Worm (Caenorhabditis elegans) whole organism, midembryonic: Measurements from ENCODE around the gene Y22D7AL.4.

Source experiments
- T22C8.4 ChIP-seq: fragments of 200-800 bp; sonication (Bioruptor generic); IDR thresholded peaks from 2 replicates; pipeline ENCODE4 v1.3.6; 2022; ENCODE audit warnings: missing genetic modification characterization, missing compliant biosample characterization
- cog-1 ChIP-seq: sonication (generic microtip); optimal IDR thresholded peaks from 2 replicates; lab custom pipeline; 2016; ENCODE audit warnings: missing genetic modification characterization, missing compliant biosample characterization
- flt-1 ChIP-seq: fragments of 200-800 bp; sonication (Bioruptor generic); IDR thresholded peaks from 2 replicates; pipeline ENCODE4 v1.3.6; 2022; ENCODE audit warnings: missing genetic modification characterization, missing compliant biosample characterization
- klf-2 ChIP-seq: fragments of 200-800 bp; sonication (Bioruptor generic); conservative IDR thresholded peaks from 2 replicates; pipeline ENCODE4 v1.3.6; 2022; ENCODE audit warnings: missing genetic modification reagents, missing genetic modification characterization, missing compliant biosample characterization
- med-1 ChIP-seq: sonication (generic microtip); optimal IDR thresholded peaks from 2 replicates; lab custom pipeline; 2017; ENCODE audit warnings: missing genetic modification characterization, mild to moderate bottlenecking, missing compliant biosample characterization, antibody characterized with exemption, missing genetic modification reagents; ENCODE audit not compliant: insufficient read depth
- ref-1 ChIP-seq: fragments of 200-800 bp; sonication (Bioruptor generic); conservative IDR thresholded peaks from 2 replicates; pipeline ENCODE4 v1.3.6; 2022; ENCODE audit warnings: missing genetic modification reagents, missing genetic modification characterization, missing compliant biosample characterization
- tab-1 ChIP-seq: fragments of 200-800 bp; sonication (Bioruptor generic); IDR thresholded peaks from 2 replicates; pipeline ENCODE4 v1.3.6; 2022; ENCODE audit warnings: missing genetic modification characterization, missing compliant biosample characterization
- ztf-23 ChIP-seq: fragments of 200-800 bp; sonication (Bioruptor generic); IDR thresholded peaks from 2 replicates; pipeline ENCODE4 v1.3.6; 2022; ENCODE audit warnings: missing genetic modification reagents, missing genetic modification characterization, missing compliant biosample characterization
- ztf-29 ChIP-seq: fragments of 200-800 bp; sonication (Bioruptor generic); IDR thresholded peaks from 2 replicates; pipeline ENCODE4 v1.3.6; 2022; ENCODE audit warnings: missing genetic modification reagents, missing genetic modification characterization, missing compliant biosample characterization

- TF ChIP-seq klf-2 (GFP tag; lab: Robert Waterston, UW) = no peak
- TF ChIP-seq flt-1 (GFP tag; lab: Robert Waterston, UW) = no peak
- no peak for TF ChIP-seq ztf-23 (GFP tag; lab: Robert Waterston, UW)
- TF ChIP-seq ref-1 (GFP tag; lab: Robert Waterston, UW) = no peak
- peak; percentile 67 for TF ChIP-seq T22C8.4 (GFP tag; lab: Robert Waterston, UW)
- TF ChIP-seq tab-1 (GFP tag; lab: Robert Waterston, UW) = no peak
- no peak for TF ChIP-seq ztf-29
- no peak for TF ChIP-seq cog-1 (tag; lab: Kevin White, UChicago)
- no peak for TF ChIP-seq med-1 (GFP tag; lab: Kevin White, UChicago)
These were observed 36.6 kb downstream of the Y22D7AL.4 start for ce11 chrIII:1663056-1663455.
